Worm (Caenorhabditis elegans) whole organism, L3 larva: ENCODE measurements around the gene srx-131.

Experiments
- R02D3.7 ChIP-seq: fragments of 150-350 bp; optimal IDR thresholded peaks from 2 replicates; lab custom pipeline; 2014; ENCODE audit warnings: missing biosample characterization, missing genetic modification characterization
- aly-2 ChIP-seq: fragments of 150-350 bp; optimal IDR thresholded peaks from 2 replicates; lab custom pipeline; 2014; ENCODE audit warnings: missing biosample characterization, missing genetic modification characterization
- ama-1 ChIP-seq: fragments of 150-350 bp; optimal IDR thresholded peaks from 2 replicates; lab custom pipeline; 2018
- ceh-16 ChIP-seq: sonication (generic microtip); optimal IDR thresholded peaks from 2 replicates; lab custom pipeline; 2017; ENCODE audit warnings: missing biosample characterization, missing genetic modification characterization
- ceh-28 ChIP-seq: fragments of 150-350 bp; optimal IDR thresholded peaks from 2 replicates; lab custom pipeline; 2014; ENCODE audit warnings: missing biosample characterization, missing genetic modification reagents, missing genetic modification characterization
- ceh-82 ChIP-seq: fragments of 150-350 bp; optimal IDR thresholded peaks from 2 replicates; lab custom pipeline; 2014; ENCODE audit warnings: missing biosample characterization, missing genetic modification characterization
- ceh-9 ChIP-seq: sonication (generic microtip); optimal IDR thresholded peaks from 2 replicates; lab custom pipeline; 2018; ENCODE audit warnings: missing biosample characterization, missing genetic modification characterization
- daf-12 ChIP-seq: fragments of 150-350 bp; optimal IDR thresholded peaks from 2 replicates; lab custom pipeline; 2014; ENCODE audit warnings: missing biosample characterization, missing genetic modification reagents, missing genetic modification characterization
- egl-27 ChIP-seq: sonication (generic microtip); optimal IDR thresholded peaks from 4 replicates; lab custom pipeline; 2017; ENCODE audit warnings: missing biosample characterization, missing genetic modification reagents, missing genetic modification characterization
- egl-5 ChIP-seq: fragments of 150-350 bp; optimal IDR thresholded peaks from 2 replicates; lab custom pipeline; 2017; ENCODE audit warnings: missing biosample characterization, missing genetic modification reagents, missing genetic modification characterization, inconsistent platforms
- elt-1 ChIP-seq: fragments of 150-350 bp; optimal IDR thresholded peaks from 2 replicates; lab custom pipeline; 2014; ENCODE audit warnings: missing biosample characterization, missing genetic modification characterization
- elt-2 ChIP-seq: sonication (generic microtip); optimal IDR thresholded peaks from 2 replicates; lab custom pipeline; 2016; ENCODE audit warnings: missing genetic modification reagents, mild to moderate bottlenecking, missing genetic modification characterization, missing compliant biosample characterization
- elt-3 ChIP-seq, 3 experiments: fragments of 150-350 bp in 1 of 3; sonication (generic microtip) in 2 of 3; optimal IDR thresholded peaks; 2 replicates in 2 of 3; 4 replicates in 1 of 3; lab custom pipeline; 2014 to 2017; ENCODE audit warnings: missing biosample characterization in 3 of 3, missing genetic modification characterization in 3 of 3
- eor-1 ChIP-seq, 2 experiments: fragments of 150-350 bp; optimal IDR thresholded peaks; 2 replicates each; lab custom pipeline; 2014 to 2018; ENCODE audit warnings: missing biosample characterization in 2 of 2, missing genetic modification characterization in 2 of 2
- fkh-10 ChIP-seq: sonication (generic microtip); optimal IDR thresholded peaks from 2 replicates; lab custom pipeline; 2017; ENCODE audit warnings: missing biosample characterization, missing genetic modification reagents, missing genetic modification characterization
- fkh-2 ChIP-seq: fragments of 150-350 bp; optimal IDR thresholded peaks from 2 replicates; lab custom pipeline; 2014; ENCODE audit warnings: missing biosample characterization, missing genetic modification reagents, missing genetic modification characterization
- fos-1 ChIP-seq: fragments of 150-350 bp; optimal IDR thresholded peaks from 2 replicates; lab custom pipeline; 2014; ENCODE audit warnings: missing biosample characterization, missing genetic modification characterization
- hmg-11 ChIP-seq: sonication (generic microtip); optimal IDR thresholded peaks from 2 replicates; lab custom pipeline; 2016; ENCODE audit warnings: missing genetic modification characterization, missing compliant biosample characterization
- jun-1 ChIP-seq: fragments of 150-350 bp; optimal IDR thresholded peaks from 2 replicates; lab custom pipeline; 2014; ENCODE audit warnings: missing biosample characterization, missing genetic modification reagents, missing genetic modification characterization
- lsy-12 ChIP-seq: sonication (generic microtip); optimal IDR thresholded peaks from 2 replicates; lab custom pipeline; 2016; ENCODE audit warnings: mild to moderate bottlenecking, missing genetic modification characterization, missing compliant biosample characterization
- mdl-1 ChIP-seq: fragments of 150-350 bp; optimal IDR thresholded peaks from 2 replicates; lab custom pipeline; 2014; ENCODE audit warnings: missing biosample characterization, missing genetic modification characterization
- mml-1 ChIP-seq: fragments of 150-350 bp; sonication (generic microtip); optimal IDR thresholded peaks from 3 replicates; lab custom pipeline; 2014; ENCODE audit warnings: missing biosample characterization, missing genetic modification characterization
- nhr-11 ChIP-seq: fragments of 150-350 bp; optimal IDR thresholded peaks from 2 replicates; lab custom pipeline; 2014; ENCODE audit warnings: missing biosample characterization, missing genetic modification characterization
- nhr-12 ChIP-seq: fragments of 150-350 bp; optimal IDR thresholded peaks from 2 replicates; lab custom pipeline; 2014; ENCODE audit warnings: missing biosample characterization, missing genetic modification characterization
- nhr-237 ChIP-seq: fragments of 150-350 bp; optimal IDR thresholded peaks from 2 replicates; lab custom pipeline; 2014; ENCODE audit warnings: missing biosample characterization, missing genetic modification characterization
- nhr-25 ChIP-seq: sonication (generic microtip); optimal IDR thresholded peaks from 2 replicates; lab custom pipeline; 2017; ENCODE audit warnings: missing biosample characterization, missing genetic modification characterization
- nhr-28 ChIP-seq: fragments of 150-350 bp; optimal IDR thresholded peaks from 2 replicates; lab custom pipeline; 2014; ENCODE audit warnings: missing biosample characterization, missing genetic modification characterization
- nhr-43 ChIP-seq: sonication (generic microtip); optimal IDR thresholded peaks from 2 replicates; lab custom pipeline; 2016; ENCODE audit warnings: mild to moderate bottlenecking, missing genetic modification characterization, missing compliant biosample characterization; ENCODE audit not compliant: poor library complexity, severe bottlenecking
- nhr-67 ChIP-seq: fragments of 150-350 bp; optimal IDR thresholded peaks from 2 replicates; lab custom pipeline; 2014; ENCODE audit warnings: missing biosample characterization, missing genetic modification characterization
- nhr-76 ChIP-seq: fragments of 150-350 bp; sonication (generic microtip); optimal IDR thresholded peaks from 5 replicates; lab custom pipeline; 2014; ENCODE audit warnings: missing biosample characterization, missing genetic modification characterization
- nhr-77 ChIP-seq: fragments of 150-350 bp; optimal IDR thresholded peaks from 2 replicates; lab custom pipeline; 2014; ENCODE audit warnings: missing biosample characterization, missing genetic modification characterization
- pha-4 ChIP-seq: fragments of 150-350 bp; optimal IDR thresholded peaks from 2 replicates; lab custom pipeline; 2014; ENCODE audit warnings: missing biosample characterization, missing genetic modification reagents, missing genetic modification characterization
- pqm-1 ChIP-seq: fragments of 150-350 bp; optimal IDR thresholded peaks from 2 replicates; lab custom pipeline; 2017; ENCODE audit warnings: missing biosample characterization, missing genetic modification characterization, inconsistent platforms
- sea-2 ChIP-seq: fragments of 150-350 bp; sonication (generic microtip); optimal IDR thresholded peaks from 4 replicates; lab custom pipeline; 2014; ENCODE audit warnings: missing biosample characterization, missing genetic modification reagents, missing genetic modification characterization
- snpc-4 ChIP-seq: fragments of 150-350 bp; optimal IDR thresholded peaks from 2 replicates; lab custom pipeline; 2014; ENCODE audit warnings: missing biosample characterization, missing genetic modification characterization
- tbx-2 ChIP-seq: sonication (generic microtip); optimal IDR thresholded peaks from 2 replicates; lab custom pipeline; 2016; ENCODE audit warnings: mild to moderate bottlenecking, missing genetic modification characterization, missing compliant biosample characterization
- unc-39 ChIP-seq: sonication (generic microtip); optimal IDR thresholded peaks from 4 replicates; lab custom pipeline; 2017; ENCODE audit warnings: missing biosample characterization, missing genetic modification characterization
- unc-62 ChIP-seq: fragments of 150-350 bp; sonication (generic microtip); optimal IDR thresholded peaks from 4 replicates; lab custom pipeline; 2014; ENCODE audit warnings: missing biosample characterization, missing genetic modification reagents, missing genetic modification characterization
- ztf-11 ChIP-seq: fragments of 150-350 bp; optimal IDR thresholded peaks from 2 replicates; lab custom pipeline; 2014; ENCODE audit warnings: missing biosample characterization, missing genetic modification characterization
- ztf-4 ChIP-seq: fragments of 150-350 bp; optimal IDR thresholded peaks from 2 replicates; lab custom pipeline; 2014; ENCODE audit warnings: missing biosample characterization, missing genetic modification characterization

Gene srx-131

ce11 chrV:13837173-13837572 lies 8.1 kb upstream of the srx-131 start, which contains the start of gene srx-128:
TSS of gene srx-128 (plus strand) at chrV:13837473.
- TF ChIP-seq nhr-76 (tag; lab: Kevin White, UChicago) (no peak), elt-2 (no peak), fkh-2 (tag; lab: Kevin White, UChicago) (no peak), aly-2 (tag; lab: Kevin White, UChicago) (no peak), mml-1 (no peak), nhr-25 (no peak), ceh-16 (no peak), daf-12 (tag; lab: Kevin White, UChicago) (no peak), jun-1 (tag; lab: Kevin White, UChicago) (no peak), nhr-43 (tag; lab: Kevin White, UChicago) (no peak), hmg-11 (tag; lab: Kevin White, UChicago) (no peak), tbx-2 (tag; lab: Kevin White, UChicago) (no peak), ztf-11 (tag; lab: Kevin White, UChicago) (no peak)
- TF ChIP-seq, all 47 proteins: peak for 0

- no peak for TF ChIP-seq nhr-11 (tag; lab: Kevin White, UChicago)
- no peak for TF ChIP-seq nhr-237 (tag; lab: Kevin White, UChicago)
- no peak for TF ChIP-seq pqm-1 (tag; lab: Kevin White, UChicago)
- TF ChIP-seq elt-2: no peak
- TF ChIP-seq mml-1: no peak
Measured at ce11 chrV:13839433-13839832, 5.8 kb upstream of the srx-131 start, which contains the start of gene F55B12.10. TSS of gene F55B12.10 (plus strand) at chrV:13839733.

- TF ChIP-seq nhr-28 (tag; lab: Kevin White, UChicago): no peak
- TF ChIP-seq nhr-76 (tag; lab: Kevin White, UChicago): no peak
- no peak for TF ChIP-seq nhr-11 (tag; lab: Kevin White, UChicago)
- no peak for TF ChIP-seq nhr-25
- no peak for TF ChIP-seq nhr-12 (tag; lab: Kevin White, UChicago)
- TF ChIP-seq fkh-10 (GFP tag; lab: Kevin White, UChicago): no peak
- no peak for TF ChIP-seq eor-1 (tag; optimal IDR thresholded peaks at IDR 0.05; lab: Kevin White, UChicago)
- no peak for TF ChIP-seq sea-2 (GFP tag; lab: Kevin White, UChicago)
- TF ChIP-seq egl-27 (tag; lab: Kevin White, UChicago): no peak
- no peak for TF ChIP-seq fos-1
- TF ChIP-seq hmg-11 (tag; lab: Kevin White, UChicago): no peak
- TF ChIP-seq ceh-16: no peak
- no peak for TF ChIP-seq R02D3.7
- TF ChIP-seq lsy-12 (tag; lab: Kevin White, UChicago): no peak
- TF ChIP-seq tbx-2 (tag; lab: Kevin White, UChicago): no peak
- TF ChIP-seq elt-2: no peak
- TF ChIP-seq ceh-82: no peak
- TF ChIP-seq, all 47 proteins: peak for 0
Measured at ce11 chrV:13840909-13841308, 4.3 kb upstream of the srx-131 start, which contains the start of gene srx-17. TSS of gene srx-17 (plus strand) at chrV:13841209.

ce11 chrV:13843147-13843546 lies 2.1 kb upstream of the srx-131 start, which contains the start of gene srx-130:
TSS of gene srx-130 (plus strand) at chrV:13843447.
- TF ChIP-seq egl-5 (no peak), nhr-67 (no peak), nhr-77 (tag; lab: Kevin White, UChicago) (no peak), unc-39 (tag; lab: Kevin White, UChicago) (no peak), mml-1 (no peak), nhr-76 (tag; lab: Kevin White, UChicago) (no peak), elt-1 (tag; lab: Kevin White, UChicago) (no peak), egl-27 (tag; lab: Kevin White, UChicago) (no peak), fkh-2 (tag; lab: Kevin White, UChicago) (no peak), elt-3 (tag; optimal IDR thresholded peaks at IDR 0.05; lab: Kevin White, UChicago) (no peak), sea-2 (GFP tag; lab: Kevin White, UChicago) (no peak), eor-1 (tag; optimal IDR thresholded peaks at IDR 0.05; lab: Kevin White, UChicago) (no peak)

ce11 chrV:13848379-13848778 lies 3.1 kb downstream of the srx-131 start, which contains the start of gene srx-133:
TSS of gene srx-133 (plus strand) at chrV:13848679.
- TF ChIP-seq nhr-12 (tag; lab: Kevin White, UChicago): no peak
- TF ChIP-seq daf-12 (tag; lab: Kevin White, UChicago): no peak
- TF ChIP-seq mml-1: no peak
- no peak for TF ChIP-seq pqm-1 (tag; lab: Kevin White, UChicago)
- no peak for TF ChIP-seq ceh-28 (tag; lab: Kevin White, UChicago)
- TF ChIP-seq nhr-237 (tag; lab: Kevin White, UChicago): no peak
- no peak for TF ChIP-seq lsy-12 (tag; lab: Kevin White, UChicago)
- no peak for TF ChIP-seq egl-5
- no peak for TF ChIP-seq snpc-4 (tag; lab: Kevin White, UChicago)
- TF ChIP-seq sea-2 (GFP tag; lab: Kevin White, UChicago): no peak
- no peak for TF ChIP-seq unc-62 (GFP tag; lab: Kevin White, UChicago)
- TF ChIP-seq mdl-1: no peak
- TF ChIP-seq nhr-28 (tag; lab: Kevin White, UChicago): no peak
- TF ChIP-seq hmg-11 (tag; lab: Kevin White, UChicago): no peak
- no peak for TF ChIP-seq pha-4 (tag; lab: Kevin White, UChicago)
- no peak for TF ChIP-seq ceh-9 (tag; lab: Kevin White, UChicago)
- no peak for TF ChIP-seq ama-1 (lab: Kevin White, UChicago)
- TF ChIP-seq ztf-4 (tag; lab: Kevin White, UChicago): no peak
